Worm (Caenorhabditis elegans): ENCODE measurements around the gene ceh-38.

ce11 chrII:6995583-6995982 is 44.3 kb downstream of the ceh-38 start:
- TF ChIP-seq daf-12 (tag; optimal IDR thresholded peaks at IDR 0.05) (no peak), egl-27 (tag; optimal IDR thresholded peaks at IDR 0.05) (no peak), zag-1 (tag; optimal IDR thresholded peaks at IDR 0.05) (no peak), snpc-4 (tag; optimal IDR thresholded peaks at IDR 0.05) (no peak), ceh-28 (tag; optimal IDR thresholded peaks at IDR 0.05) (no peak), mml-1 (tag; optimal IDR thresholded peaks at IDR 0.05) (no peak), lsy-12 (tag; optimal IDR thresholded peaks at IDR 0.05) (no peak), ztf-11 (tag; optimal IDR thresholded peaks at IDR 0.05) (no peak), nhr-23 (tag; optimal IDR thresholded peaks at IDR 0.05) (no peak), elt-2 (tag; optimal IDR thresholded peaks at IDR 0.05) (no peak), ama-1 (optimal IDR thresholded peaks at IDR 0.05) (no peak), nhr-28 (tag; optimal IDR thresholded peaks at IDR 0.05) (no peak)

All from whole organism, L3 larva.